Fruit fly (Drosophila melanogaster) whole organism, embryonic: ENCODE data around the gene SrpRalpha.

Experiments used
- Antp ChIP-seq: fragments of 200-800 bp; sonication (Bioruptor generic); optimal IDR thresholded peaks from 3 replicates; lab custom pipeline; 2016; ENCODE audit warnings: missing biosample characterization, missing genetic modification characterization
- Atf-2 ChIP-seq: fragments of 200-800 bp; sonication (Bioruptor generic); optimal IDR thresholded peaks from 2 replicates; lab custom pipeline; 2016; ENCODE audit warnings: missing biosample characterization, missing genetic modification characterization
- C15 ChIP-seq: fragments of 200-800 bp; sonication (Bioruptor generic); IDR thresholded peaks from 3 replicates; pipeline ENCODE4 v1.3.6; 2022; ENCODE audit warnings: missing biosample characterization, missing genetic modification characterization
- CG10147 ChIP-seq: fragments of 200-800 bp; sonication (Bioruptor generic); optimal IDR thresholded peaks from 2 replicates; lab custom pipeline; 2019; ENCODE audit warnings: missing biosample characterization, mild to moderate bottlenecking, missing genetic modification characterization, moderate library complexity
- CG10209 ChIP-seq: fragments of 200-800 bp; sonication (Bioruptor generic); optimal IDR thresholded peaks from 3 replicates; lab custom pipeline; 2017; ENCODE audit warnings: missing biosample characterization, mild to moderate bottlenecking, missing genetic modification characterization, missing genetic modification reagents
- CG10267 ChIP-seq: fragments of 200-800 bp; sonication (Bioruptor generic); optimal IDR thresholded peaks from 2 replicates; lab custom pipeline; 2018; ENCODE audit warnings: missing biosample characterization, mild to moderate bottlenecking, missing genetic modification characterization, moderate library complexity
- CG10366 ChIP-seq: fragments of 200-800 bp; sonication (Bioruptor generic); IDR thresholded peaks from 2 replicates; pipeline ENCODE4 v1.3.6; 2022; ENCODE audit warnings: missing biosample characterization, missing genetic modification characterization
- CG10543 ChIP-seq: fragments of 200-800 bp; sonication (Bioruptor generic); optimal IDR thresholded peaks from 3 replicates; lab custom pipeline; 2017; ENCODE audit warnings: missing biosample characterization, mild to moderate bottlenecking, missing genetic modification characterization, moderate library complexity
- CG11695 ChIP-seq: fragments of 200-800 bp; sonication (Bioruptor generic); IDR thresholded peaks from 3 replicates; pipeline ENCODE4 v1.3.6; 2022; ENCODE audit warnings: missing biosample characterization, missing genetic modification characterization
- CG12659 ChIP-seq: fragments of 200-800 bp; sonication (Bioruptor generic); optimal IDR thresholded peaks from 3 replicates; lab custom pipeline; 2017; ENCODE audit warnings: mild to moderate bottlenecking, missing biosample characterization, missing genetic modification reagents, missing genetic modification characterization
- CG13624 ChIP-seq: fragments of 200-800 bp; sonication (Bioruptor generic); optimal IDR thresholded peaks from 2 replicates; lab custom pipeline; 2016; ENCODE audit warnings: missing biosample characterization, missing genetic modification characterization
- CG13775 ChIP-seq: fragments of 200-800 bp; sonication (Bioruptor generic); optimal IDR thresholded peaks from 3 replicates; lab custom pipeline; 2017; ENCODE audit warnings: missing biosample characterization, mild to moderate bottlenecking, missing genetic modification characterization
- CG14441 ChIP-seq: fragments of 200-800 bp; sonication (Bioruptor generic); IDR thresholded peaks from 2 replicates; pipeline ENCODE4 v1.3.6; 2022; ENCODE audit warnings: missing biosample characterization, missing genetic modification characterization
- CG15696 ChIP-seq: fragments of 200-800 bp; sonication (Bioruptor generic); optimal IDR thresholded peaks from 2 replicates; lab custom pipeline; 2019; ENCODE audit warnings: missing biosample characterization, mild to moderate bottlenecking, missing genetic modification characterization, moderate library complexity
- CG16815 ChIP-seq: fragments of 200-800 bp; sonication (Bioruptor generic); optimal IDR thresholded peaks from 3 replicates; lab custom pipeline; 2017; ENCODE audit warnings: missing biosample characterization, mild to moderate bottlenecking, missing genetic modification characterization
- CG17802 ChIP-seq: fragments of 200-800 bp; sonication (Bioruptor generic); optimal IDR thresholded peaks from 2 replicates; lab custom pipeline; 2018; ENCODE audit warnings: missing biosample characterization, mild to moderate bottlenecking, missing genetic modification characterization, moderate library complexity
- CG17829 ChIP-seq: fragments of 200-800 bp; optimal IDR thresholded peaks from 2 replicates; lab custom pipeline; 2019; ENCODE audit warnings: missing biosample characterization, mild to moderate bottlenecking, missing genetic modification characterization, moderate library complexity
- CG3163 ChIP-seq: fragments of 200-800 bp; sonication (Bioruptor generic); optimal IDR thresholded peaks from 3 replicates; lab custom pipeline; 2016; ENCODE audit warnings: missing biosample characterization, missing genetic modification characterization
- CG32532 ChIP-seq: fragments of 200-800 bp; sonication (Bioruptor generic); IDR thresholded peaks from 2 replicates; pipeline ENCODE4 v1.3.6; 2022; ENCODE audit warnings: missing biosample characterization, missing genetic modification characterization
- CG34422 ChIP-seq: fragments of 200-800 bp; sonication (Bioruptor generic); IDR thresholded peaks from 3 replicates; pipeline ENCODE4 v1.3.6; 2022; ENCODE audit warnings: missing biosample characterization, missing genetic modification characterization
- CG4730 ChIP-seq: fragments of 200-800 bp; sonication (Bioruptor generic); IDR thresholded peaks from 2 replicates; pipeline ENCODE4 v1.3.6; 2022; ENCODE audit warnings: missing biosample characterization, missing genetic modification characterization
- CG5180 ChIP-seq: fragments of 200-800 bp; sonication (Bioruptor generic); optimal IDR thresholded peaks from 3 replicates; lab custom pipeline; 2017; ENCODE audit warnings: missing biosample characterization, missing genetic modification characterization, mild to moderate bottlenecking, moderate library complexity, missing genetic modification reagents
- CG8388 ChIP-seq: fragments of 200-800 bp; sonication (Bioruptor generic); optimal IDR thresholded peaks from 2 replicates; lab custom pipeline; 2019; ENCODE audit warnings: missing biosample characterization, mild to moderate bottlenecking, missing genetic modification characterization, moderate library complexity
- CTCF ChIP-seq: fragments of 200-800 bp; sonication (Bioruptor generic); optimal IDR thresholded peaks from 2 replicates; lab custom pipeline; 2017; ENCODE audit warnings: missing biosample characterization, mild to moderate bottlenecking, missing genetic modification characterization, moderate library complexity
- D19B ChIP-seq: fragments of 200-800 bp; sonication (Bioruptor generic); optimal IDR thresholded peaks from 2 replicates; lab custom pipeline; 2017; ENCODE audit warnings: missing biosample characterization, mild to moderate bottlenecking, missing genetic modification characterization
- E2f2 ChIP-seq: fragments of 200-800 bp; sonication (Bioruptor generic); IDR thresholded peaks from 2 replicates; pipeline ENCODE4 v1.3.6; 2022; ENCODE audit warnings: missing biosample characterization, missing genetic modification characterization
- Elba2 ChIP-seq: fragments of 200-800 bp; sonication (Bioruptor generic); optimal IDR thresholded peaks from 3 replicates; lab custom pipeline; 2016; ENCODE audit warnings: missing biosample characterization, missing genetic modification characterization
- Ets65A ChIP-seq: fragments of 200-800 bp; sonication (Bioruptor generic); peaks from one replicate; lab custom pipeline; 2016; ENCODE audit warnings: missing biosample characterization, missing genetic modification characterization
- Ets97D ChIP-seq: fragments of 200-800 bp; sonication (Bioruptor generic); optimal IDR thresholded peaks from 3 replicates; lab custom pipeline; 2016; ENCODE audit warnings: missing biosample characterization, missing genetic modification characterization
- HmgD ChIP-seq: fragments of 200-800 bp; sonication (Bioruptor generic); optimal IDR thresholded peaks from 3 replicates; lab custom pipeline; 2016; ENCODE audit warnings: missing biosample characterization, missing genetic modification characterization
- Hr39 ChIP-seq: fragments of >200 bp; optimal IDR thresholded peaks from 2 replicates; lab custom pipeline; 2017
- Kr ChIP-seq: fragments of 200-800 bp; sonication (Bioruptor generic); optimal IDR thresholded peaks from 2 replicates; lab custom pipeline; 2017; ENCODE audit warnings: missing biosample characterization, mild to moderate bottlenecking, missing genetic modification characterization
- Meics ChIP-seq: fragments of 200-800 bp; sonication (Bioruptor generic); optimal IDR thresholded peaks from 2 replicates; lab custom pipeline; 2017; ENCODE audit warnings: missing biosample characterization, mild to moderate bottlenecking, missing genetic modification characterization
- ac ChIP-seq: fragments of 200-800 bp; sonication (Bioruptor generic); optimal IDR thresholded peaks from 3 replicates; lab custom pipeline; 2017; ENCODE audit warnings: missing biosample characterization, mild to moderate bottlenecking, missing genetic modification characterization
- ato ChIP-seq: fragments of 200-800 bp; sonication (Bioruptor generic); IDR thresholded peaks from 2 replicates; pipeline ENCODE4 v1.3.6; 2022; ENCODE audit warnings: missing biosample characterization, missing genetic modification characterization; ENCODE audit not compliant: partially characterized antibody
- cato ChIP-seq: fragments of 200-800 bp; sonication (Bioruptor generic); optimal IDR thresholded peaks from 2 replicates; lab custom pipeline; 2016; ENCODE audit warnings: missing biosample characterization, missing genetic modification characterization, borderline replicate concordance
- crol ChIP-seq: fragments of 200-800 bp; sonication (Bioruptor generic); IDR thresholded peaks from 2 replicates; pipeline ENCODE4 v1.3.6; 2022; ENCODE audit warnings: missing biosample characterization, missing genetic modification characterization
- da ChIP-seq: fragments of 200-800 bp; sonication (Bioruptor generic); optimal IDR thresholded peaks from 2 replicates; lab custom pipeline; 2016; ENCODE audit warnings: missing biosample characterization, missing genetic modification characterization
- exex ChIP-seq: fragments of 200-800 bp; sonication (Bioruptor generic); optimal IDR thresholded peaks from 4 replicates; lab custom pipeline; 2018; ENCODE audit warnings: missing biosample characterization, mild to moderate bottlenecking, missing genetic modification characterization, moderate library complexity
- gro ChIP-seq: fragments of 200-800 bp; sonication (Bioruptor generic); optimal IDR thresholded peaks from 2 replicates; lab custom pipeline; 2016; ENCODE audit warnings: missing biosample characterization, missing genetic modification characterization
- ham ChIP-seq: fragments of 200-800 bp; sonication (Bioruptor generic); IDR thresholded peaks from 2 replicates; pipeline ENCODE4 v1.3.6; 2022; ENCODE audit warnings: missing biosample characterization, missing genetic modification characterization
- lmd ChIP-seq: fragments of 200-800 bp; sonication (Bioruptor generic); IDR thresholded peaks from 2 replicates; pipeline ENCODE4 v1.3.6; 2022; ENCODE audit warnings: missing biosample characterization, missing genetic modification characterization
- lola ChIP-seq, 3 experiments: fragments of >200 bp in 2 of 3; fragments of 200-800 bp in 1 of 3; sonication (Bioruptor generic) in 1 of 3; optimal IDR thresholded peaks; 2 replicates each; lab custom pipeline; 2017 to 2019; ENCODE audit warnings: missing biosample characterization in 3 of 3, missing genetic modification characterization in 3 of 3, mild to moderate bottlenecking in 1 of 3, moderate library complexity in 1 of 3
- luna ChIP-seq: fragments of 200-800 bp; sonication (Bioruptor generic); optimal IDR thresholded peaks from 2 replicates; lab custom pipeline; 2016; ENCODE audit warnings: missing biosample characterization, missing genetic modification characterization
- oc ChIP-seq: fragments of 200-800 bp; sonication (Bioruptor generic); optimal IDR thresholded peaks from 2 replicates; lab custom pipeline; 2018; ENCODE audit warnings: missing biosample characterization, mild to moderate bottlenecking, missing genetic modification characterization, moderate library complexity
- otp ChIP-seq: fragments of 200-800 bp; sonication (Bioruptor generic); IDR thresholded peaks from 3 replicates; pipeline ENCODE4, ENCODE4 v1.3.6; 2022; ENCODE audit warnings: missing biosample characterization, missing genetic modification characterization
- pzg ChIP-seq: fragments of 200-800 bp; sonication (Bioruptor generic); optimal IDR thresholded peaks from 3 replicates; lab custom pipeline; 2018; ENCODE audit warnings: missing biosample characterization, mild to moderate bottlenecking, missing genetic modification characterization, moderate library complexity
- slp2 ChIP-seq: fragments of 200-800 bp; sonication (Bioruptor generic); optimal IDR thresholded peaks from 2 replicates; lab custom pipeline; 2016; ENCODE audit warnings: missing biosample characterization, missing genetic modification characterization
- sob ChIP-seq: fragments of 200-800 bp; sonication (Bioruptor generic); IDR thresholded peaks from 2 replicates; pipeline ENCODE4 v1.3.6; 2022; ENCODE audit warnings: missing biosample characterization, missing genetic modification characterization
- ssp ChIP-seq: fragments of 200-800 bp; sonication (Bioruptor generic); IDR thresholded peaks from 2 replicates; pipeline ENCODE4 v1.3.6; 2022; ENCODE audit warnings: missing biosample characterization, missing genetic modification characterization
- twi ChIP-seq: fragments of 200-800 bp; optimal IDR thresholded peaks from 2 replicates; lab custom pipeline; 2019; ENCODE audit warnings: missing biosample characterization, mild to moderate bottlenecking, missing genetic modification characterization, moderate library complexity
- unc-4 ChIP-seq: fragments of 200-800 bp; sonication (Bioruptor generic); IDR thresholded peaks from 2 replicates; pipeline ENCODE4 v1.3.6; 2022; ENCODE audit warnings: missing biosample characterization, missing genetic modification characterization; ENCODE audit not compliant: partially characterized antibody
- wor ChIP-seq: fragments of 200-800 bp; sonication (Bioruptor generic); IDR thresholded peaks from 2 replicates; pipeline ENCODE4 v1.3.6; 2022; ENCODE audit warnings: missing biosample characterization, missing genetic modification characterization

Gene SrpRalpha

dm6 chrX:11090161-11090560 is 38.7 kb downstream of the SrpRalpha start, which contains the start of gene CG2076 (continued):
- no peak for TF ChIP-seq Hr39 (lab: Kevin White, UChicago)
- TF ChIP-seq CG15696 (tag; lab: Kevin White, UChicago) = no peak
- peak; percentile 82 for TF ChIP-seq E2f2
- TF ChIP-seq oc = no peak
- no peak for TF ChIP-seq Antp (GFP tag; lab: Kevin White, UChicago)
- no peak for TF ChIP-seq lmd (GFP tag; lab: Robert Waterston, UW)
- no peak for TF ChIP-seq CG10209
- TF ChIP-seq Atf-2 (GFP tag; lab: Kevin White, UChicago) = no peak
- no peak for TF ChIP-seq ssp (GFP tag; lab: Robert Waterston, UW)
- TF ChIP-seq crol (GFP tag; lab: Robert Waterston, UW) = no peak
- no peak for TF ChIP-seq twi
- TF ChIP-seq Ets97D = no peak
- no peak for TF ChIP-seq CG34422 (GFP tag; lab: Robert Waterston, UW)
- no peak for TF ChIP-seq lola (GFP tag; optimal IDR thresholded peaks at IDR 0.05; lab: Kevin White, UChicago)
- TF ChIP-seq HmgD (GFP tag; lab: Kevin White, UChicago) = no peak
- TF ChIP-seq exex (tag; lab: Kevin White, UChicago) = no peak
- no peak for TF ChIP-seq C15 (GFP tag; lab: Robert Waterston, UW)
- TF ChIP-seq CG14441 (GFP tag; lab: Robert Waterston, UW) = no peak
- no peak for TF ChIP-seq CG4730 (GFP tag; lab: Robert Waterston, UW)
- no peak for TF ChIP-seq Meics
- TF ChIP-seq slp2 (GFP tag; lab: Kevin White, UChicago) = no peak
- no peak for TF ChIP-seq CG17802
- TF ChIP-seq ato (GFP tag; lab: Robert Waterston, UW) = peak; percentile 83
- TF ChIP-seq CG13624 = no peak
- TF ChIP-seq sob (GFP tag; lab: Robert Waterston, UW) = no peak
- no peak for TF ChIP-seq wor
- TF ChIP-seq gro (GFP tag; lab: Kevin White, UChicago) = no peak
- no peak for TF ChIP-seq CG3163 (GFP tag; lab: Kevin White, UChicago)
- no peak for TF ChIP-seq CG5180 (GFP tag; lab: Kevin White, UChicago)
- no peak for TF ChIP-seq da (GFP tag; lab: Kevin White, UChicago)
- no peak for TF ChIP-seq CG16815 (GFP tag; lab: Kevin White, UChicago)
- TF ChIP-seq CG12659 (GFP tag; lab: Kevin White, UChicago) = no peak
- TF ChIP-seq CG8388 = no peak
- no peak for TF ChIP-seq ham (GFP tag; lab: Robert Waterston, UW)
- no peak for TF ChIP-seq Ets65A (GFP tag; lab: Kevin White, UChicago)
- TF ChIP-seq CG10267 = no peak
- no peak for TF ChIP-seq ac (GFP tag; lab: Kevin White, UChicago)
- TF ChIP-seq D19B (GFP tag; lab: Kevin White, UChicago) = no peak
- no peak for TF ChIP-seq CG10147 (GFP tag; lab: Kevin White, UChicago)
- TF ChIP-seq CTCF (GFP tag; lab: Kevin White, UChicago) = no peak
- no peak for TF ChIP-seq cato (GFP tag; lab: Kevin White, UChicago)
- no peak for TF ChIP-seq CG11695 (GFP tag; lab: Robert Waterston, UW)
- TF ChIP-seq CG32532 (GFP tag; lab: Robert Waterston, UW) = no peak
- no peak for TF ChIP-seq CG10366 (GFP tag; lab: Robert Waterston, UW)
- peak; percentile 84 for TF ChIP-seq unc-4 (GFP tag; lab: Robert Waterston, UW)
- no peak for TF ChIP-seq Elba2 (GFP tag; lab: Kevin White, UChicago)
- no peak for TF ChIP-seq CG13775
- no peak for TF ChIP-seq CG17829 (tag; lab: Kevin White, UChicago)
- no peak for TF ChIP-seq CG10543 (GFP tag; lab: Kevin White, UChicago)
- TF ChIP-seq Kr (GFP tag; lab: Kevin White, UChicago) = no peak
- peak; percentile 56 for TF ChIP-seq pzg (GFP tag; lab: Kevin White, UChicago)
- no peak for TF ChIP-seq otp (GFP tag; lab: Robert Waterston, UW)
- no peak for TF ChIP-seq luna (GFP tag; lab: Kevin White, UChicago)
